Worm (Caenorhabditis elegans): Measurements from ENCODE around the gene K09C8.8.

DNA sequence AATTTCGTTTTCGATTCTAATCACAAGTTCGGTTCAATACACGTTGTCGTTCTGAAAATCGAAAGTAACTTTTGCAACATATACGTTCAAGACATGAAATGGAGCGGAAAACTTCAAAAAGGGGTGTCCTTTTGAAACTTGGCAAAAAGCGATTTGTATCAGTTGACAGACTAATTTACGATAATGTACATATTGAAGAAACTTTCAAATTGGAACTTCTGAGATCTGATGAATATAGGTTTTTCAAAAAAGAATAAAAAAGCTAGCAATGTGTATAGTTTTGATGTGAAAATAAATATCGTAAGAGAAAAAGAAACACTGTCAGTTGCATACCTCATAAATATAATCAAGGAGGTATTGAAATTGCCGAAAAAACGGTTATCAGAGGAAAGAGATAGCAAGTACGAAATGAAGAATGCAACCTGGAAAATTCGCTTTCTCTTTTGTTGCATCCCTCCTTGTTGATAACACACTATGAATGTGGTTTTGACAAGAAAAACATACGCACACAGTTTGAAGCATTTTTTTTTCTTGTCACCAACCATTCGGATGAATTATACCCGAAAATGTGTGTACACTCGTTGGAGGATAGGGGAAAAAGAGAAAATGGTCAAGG, 41.7 kb upstream of the K09C8.8 start, which contains the start of gene dgn-1:
- no peak for TF ChIP-seq him-1 (tag; optimal IDR thresholded peaks at IDR 0.05)
- TF ChIP-seq W03F9.2 (tag; optimal IDR thresholded peaks at IDR 0.05) = no peak
- no peak for TF ChIP-seq dao-5 (tag; optimal IDR thresholded peaks at IDR 0.05)
